Fruit fly (Drosophila melanogaster): ENCODE results near the gene Kcmf1.
A peak's percentile ranks its signal among the peaks of the same experiment; 100 is the strongest.

Kcmf1 gene

DNA sequence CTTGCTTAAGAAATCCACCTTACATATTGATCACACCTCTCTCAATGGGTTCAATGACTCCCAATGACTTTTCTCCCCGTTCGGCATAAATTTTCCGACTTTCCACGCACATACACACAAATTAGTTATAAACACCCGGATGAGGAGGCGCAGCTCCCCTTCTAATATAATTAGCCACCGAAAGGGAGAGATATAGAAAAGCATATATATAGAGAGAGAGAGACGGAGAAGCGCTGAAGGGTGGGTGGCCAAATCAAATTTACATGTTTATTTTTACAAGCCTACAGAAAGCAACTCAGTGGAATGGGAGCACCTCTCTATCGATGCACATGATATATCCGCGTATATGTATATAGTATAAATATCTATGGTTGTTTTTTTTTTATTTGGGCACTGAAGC is 14.0 kb upstream of the Kcmf1 start:
- TF ChIP-seq CTCF (optimal IDR thresholded peaks at IDR 0.05), result no peak

DNA sequence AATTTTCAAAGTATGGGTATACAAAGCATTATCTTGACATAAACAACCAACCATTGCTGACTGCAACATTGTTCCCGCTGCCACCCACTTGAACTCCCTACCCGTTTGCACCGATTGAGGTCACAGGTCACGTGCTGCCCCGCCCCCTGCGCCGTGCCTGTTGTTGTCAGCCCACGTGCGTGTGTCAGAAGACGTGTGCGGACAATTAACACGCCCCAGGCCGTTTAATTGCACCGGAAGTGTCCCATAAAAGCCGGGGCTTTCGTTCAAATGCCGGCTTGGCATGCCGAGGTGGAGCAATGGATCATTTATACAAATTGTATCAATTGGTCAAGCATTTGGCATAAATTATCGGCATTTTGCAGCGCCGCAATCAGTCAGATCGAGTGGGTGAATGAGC is 12.4 kb upstream of the Kcmf1 start:
- TF ChIP-seq CTCF (optimal IDR thresholded peaks at IDR 0.05) (no peak), CG8478 (optimal IDR thresholded peaks at IDR 0.05) (no peak)

DNA sequence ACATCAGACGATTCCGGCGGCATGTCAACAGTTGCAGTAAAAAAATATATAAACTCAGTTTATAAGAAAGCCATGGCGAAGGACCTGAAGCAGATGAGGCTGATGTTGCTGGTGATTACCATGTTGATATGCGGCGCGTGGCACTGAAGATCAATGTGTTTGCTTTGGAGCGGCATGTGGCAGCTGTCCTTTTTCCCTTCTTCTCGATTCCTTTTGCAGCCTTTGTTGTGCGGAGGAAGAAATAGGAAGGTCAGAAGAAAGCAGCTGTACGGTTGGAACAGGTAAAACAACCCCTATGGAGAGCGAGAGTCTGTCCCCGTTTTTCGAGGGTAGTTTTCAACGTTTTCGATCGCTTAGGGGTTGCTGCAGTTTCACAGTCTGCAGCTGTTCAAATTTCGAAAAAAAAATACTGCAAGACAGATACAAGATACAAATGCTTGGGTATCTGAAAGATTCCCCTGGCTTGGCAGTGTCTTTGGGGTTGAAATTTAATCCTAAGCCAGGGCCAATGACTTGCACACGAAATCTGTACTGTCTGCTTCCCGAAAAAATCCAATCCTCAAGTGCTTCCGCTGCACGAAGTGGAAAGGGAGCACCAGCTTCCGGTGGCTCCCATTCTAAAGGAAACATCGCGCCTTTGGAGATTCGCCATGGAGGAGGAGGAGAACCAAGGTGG is 10.3 kb upstream of the Kcmf1 start:
- TF ChIP-seq CTCF (optimal IDR thresholded peaks at IDR 0.05) (no peak), CG8478 (optimal IDR thresholded peaks at IDR 0.05) (no peak)

dm6 chr3R:9023934-9024333 is 9.2 kb upstream of the Kcmf1 start:
- no peak for TF ChIP-seq CTCF (optimal IDR thresholded peaks at IDR 0.05)
- TF ChIP-seq CG8478 (optimal IDR thresholded peaks at IDR 0.05), result no peak

DNA sequence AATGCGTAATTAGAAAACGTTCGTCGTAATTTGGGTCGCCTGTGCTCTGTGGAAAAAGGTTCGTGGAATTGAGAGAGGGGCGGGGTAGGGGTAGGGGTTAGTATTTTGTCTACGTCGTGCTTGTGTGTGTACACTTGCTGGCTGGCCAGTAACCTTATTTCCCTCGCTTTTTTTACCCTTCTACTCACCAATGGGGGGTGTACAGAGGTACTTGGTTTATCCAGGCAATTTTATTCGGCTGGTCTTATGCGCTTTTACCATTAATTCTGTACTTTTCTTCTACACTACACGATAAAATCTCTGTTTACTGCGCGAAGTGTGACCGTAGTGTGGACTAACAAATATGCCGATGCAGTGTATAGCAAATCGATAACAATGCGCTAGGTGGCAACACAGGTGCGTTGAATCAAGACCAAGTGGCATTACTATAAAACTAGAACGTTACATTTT is 5.0 kb upstream of the Kcmf1 start, which contains the start of gene tgo:
tgo (minus strand) TSS at position 334 of the 450 bp plus-strand sequence.
- TF ChIP-seq CTCF (optimal IDR thresholded peaks at IDR 0.05), result peak; percentile 15 to 47
- no peak for TF ChIP-seq CG8478 (optimal IDR thresholded peaks at IDR 0.05)

dm6 chr3R:9016869-9017268 is 2.2 kb upstream of the Kcmf1 start:
- TF ChIP-seq CTCF (optimal IDR thresholded peaks at IDR 0.05), result no peak
- TF ChIP-seq CG8478 (optimal IDR thresholded peaks at IDR 0.05), result no peak

DNA sequence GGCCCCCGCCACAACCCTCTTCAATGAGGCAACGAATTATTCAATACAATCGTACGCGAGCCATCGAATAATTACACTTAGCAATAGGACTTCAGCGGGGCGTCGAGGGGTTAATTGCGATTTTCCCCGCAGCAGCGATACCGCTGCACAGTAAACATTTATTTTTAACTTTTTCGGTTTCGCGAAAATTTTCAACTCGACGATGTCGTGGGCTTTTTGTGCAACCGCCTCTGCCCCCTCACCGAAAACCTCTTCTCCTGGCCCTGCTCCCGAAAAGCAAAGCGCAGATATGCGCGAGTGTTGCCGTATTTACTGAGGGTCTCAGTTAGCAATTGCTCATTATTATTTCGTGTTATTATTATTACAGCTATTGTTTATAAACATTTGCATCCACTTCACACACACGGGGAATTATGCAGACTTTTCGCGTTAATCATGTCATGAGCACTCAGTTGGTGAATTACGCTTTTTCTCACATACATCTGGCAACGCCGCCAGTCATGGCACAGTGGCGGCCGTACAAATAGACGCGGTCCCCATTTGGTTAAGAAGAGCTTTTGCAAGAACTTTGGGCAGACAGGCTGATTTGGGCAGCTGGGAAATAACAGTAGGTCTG is 836 bp downstream of the Kcmf1 start:
- TF ChIP-seq CG8478 (optimal IDR thresholded peaks at IDR 0.05), result no peak
- no peak for TF ChIP-seq CTCF (optimal IDR thresholded peaks at IDR 0.05)

dm6 chr3R:9011708-9012107 is 3.0 kb downstream of the Kcmf1 start:
- TF ChIP-seq CTCF (optimal IDR thresholded peaks at IDR 0.05) (no peak), CG8478 (optimal IDR thresholded peaks at IDR 0.05) (no peak)

DNA sequence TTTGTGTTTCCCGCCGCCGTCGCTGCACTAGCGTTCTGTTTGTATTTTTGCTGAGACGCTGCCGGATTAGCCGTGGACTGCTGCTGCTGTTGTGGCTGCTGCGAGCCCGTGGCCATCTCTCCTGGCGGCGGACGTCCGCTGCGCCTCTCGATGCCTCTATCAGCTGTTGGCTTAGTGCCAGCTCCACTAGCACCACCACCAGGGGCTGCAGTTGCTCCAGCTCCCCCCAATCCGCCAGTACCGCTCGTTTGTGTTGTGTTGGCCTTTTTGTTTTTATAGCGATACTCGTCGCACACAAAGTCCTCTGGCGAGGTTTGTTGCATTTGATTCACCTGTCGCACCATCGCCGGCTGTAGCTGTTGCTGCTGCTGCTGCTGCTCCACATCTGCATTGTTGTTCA is 4.0 kb downstream of the Kcmf1 start:
- no peak for TF ChIP-seq CG8478 (optimal IDR thresholded peaks at IDR 0.05)
- no peak for TF ChIP-seq CTCF (optimal IDR thresholded peaks at IDR 0.05)

DNA sequence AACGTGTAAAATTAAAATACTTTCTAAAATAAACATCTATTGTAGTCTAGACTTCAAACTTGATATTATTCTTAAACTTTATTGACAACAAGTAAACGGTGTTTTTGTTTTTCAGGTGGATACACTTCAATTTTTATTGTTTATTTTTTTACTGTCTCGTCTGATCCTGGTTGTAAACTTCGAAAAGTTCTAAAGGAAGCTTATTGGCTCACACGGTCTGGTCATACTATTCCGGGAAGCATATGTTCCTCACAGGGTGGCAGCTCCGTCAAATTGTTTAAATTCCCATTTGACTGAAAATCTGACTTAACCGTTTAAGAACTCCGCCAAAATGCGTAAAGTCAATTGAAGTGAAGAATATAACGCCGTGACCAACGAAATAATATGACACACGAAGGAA is 6.5 kb downstream of the Kcmf1 start, which contains the start of gene CG11983:
CG11983 (plus strand) TSS at position 120 of the 400 bp plus-strand sequence.
- TF ChIP-seq CG8478 (optimal IDR thresholded peaks at IDR 0.05) (no peak), CTCF (optimal IDR thresholded peaks at IDR 0.05) (no peak)

DNA sequence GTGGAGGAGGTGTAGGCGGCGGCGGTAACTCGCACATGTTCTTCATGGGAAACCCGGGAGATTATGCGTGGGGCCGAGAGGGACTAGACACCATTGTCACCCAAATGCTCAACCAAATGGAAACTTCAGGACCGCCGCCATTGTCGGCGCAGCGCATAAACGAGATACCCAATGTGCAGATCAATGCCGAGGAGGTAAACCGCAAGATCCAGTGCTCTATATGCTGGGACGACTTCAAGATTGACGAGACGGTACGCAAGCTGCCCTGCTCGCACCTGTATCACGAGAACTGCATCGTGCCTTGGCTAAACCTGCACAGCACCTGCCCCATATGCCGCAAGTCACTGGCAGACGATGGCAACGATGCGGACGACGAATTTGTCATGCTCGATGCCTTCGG is 7.5 kb downstream of the Kcmf1 start:
- TF ChIP-seq CTCF (optimal IDR thresholded peaks at IDR 0.05) (no peak), CG8478 (optimal IDR thresholded peaks at IDR 0.05) (no peak)

DNA sequence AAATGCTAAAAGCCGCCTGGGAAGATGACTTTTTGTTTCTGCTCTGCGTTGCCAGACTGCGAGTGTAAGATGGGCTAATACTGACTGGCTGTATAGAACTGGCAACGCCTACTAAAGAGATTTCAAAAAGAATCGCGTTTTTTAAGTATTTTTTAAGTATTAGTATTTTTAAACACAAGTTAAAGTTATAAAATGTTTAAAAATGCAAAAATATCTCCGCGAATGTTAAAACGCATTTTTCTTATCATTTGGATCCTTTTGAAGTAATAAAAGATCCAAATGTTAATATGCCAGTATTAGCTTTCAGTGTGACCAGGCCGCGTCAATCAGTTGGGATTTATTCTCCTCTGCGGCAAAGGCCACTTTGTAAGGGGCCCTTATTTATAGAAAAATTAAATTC is 8.6 kb downstream of the Kcmf1 start, which contains the start of the genes Prosbeta3 and Iru:
Prosbeta3 (minus strand) TSS at position 98 of the 400 bp plus-strand sequence.
Iru (plus strand) TSS at position 328 of the 400 bp plus-strand sequence.
- TF ChIP-seq CG8478 (optimal IDR thresholded peaks at IDR 0.05) (no peak), CTCF (optimal IDR thresholded peaks at IDR 0.05) (no peak)

- TF ChIP-seq CTCF (optimal IDR thresholded peaks at IDR 0.05) (peak in 1 of 2 experiments; percentile 30), CG8478 (optimal IDR thresholded peaks at IDR 0.05) (no peak)
These were observed 11.0 kb downstream of the Kcmf1 start, which contains the start of the genes CG31100 and CG11980 for dm6 chr3R:9003600-9004223. Gene CG31100 (minus strand): TSS chr3R:9003650. Gene CG11980 (plus strand): TSS chr3R:9004017.

dm6 chr3R:9002542-9002941 is 12.2 kb downstream of the Kcmf1 start:
- TF ChIP-seq CTCF (optimal IDR thresholded peaks at IDR 0.05) (no peak), CG8478 (optimal IDR thresholded peaks at IDR 0.05) (no peak)

- TF ChIP-seq CG8478 (optimal IDR thresholded peaks at IDR 0.05) (no peak), CTCF (optimal IDR thresholded peaks at IDR 0.05) (no peak)
These were observed 12.9 kb downstream of the Kcmf1 start for dm6 chr3R:9001720-9002240.

Data from S2 (cell line).